Worm (Caenorhabditis elegans) whole organism, L1 larva: ENCODE data around the gene swsn-7.

ENCODE experiments used
- irx-1 ChIP-seq: sonication (generic microtip); optimal IDR thresholded peaks from 2 replicates; lab custom pipeline; 2016; ENCODE audit warnings: missing genetic modification characterization, missing compliant biosample characterization
- lsy-2 ChIP-seq, 2 experiments: fragments of 150-350 bp; optimal IDR thresholded peaks; 2 replicates each; lab custom pipeline; 2014; ENCODE audit warnings: missing biosample characterization in 2 of 2, missing genetic modification characterization in 2 of 2
- mdl-1 ChIP-seq, 2 experiments: fragments of 150-350 bp; optimal IDR thresholded peaks; 2 replicates each; lab custom pipeline; 2014 to 2017; ENCODE audit warnings: missing biosample characterization in 2 of 2, missing genetic modification characterization in 2 of 2, inconsistent platforms in 1 of 2
- nhr-237 ChIP-seq: fragments of 150-350 bp; optimal IDR thresholded peaks from 2 replicates; lab custom pipeline; 2014; ENCODE audit warnings: missing biosample characterization, missing genetic modification characterization
- nhr-90 ChIP-seq: sonication (generic microtip); optimal IDR thresholded peaks from 2 replicates; lab custom pipeline; 2016; ENCODE audit warnings: mild to moderate bottlenecking, missing genetic modification characterization, missing compliant biosample characterization; ENCODE audit not compliant: poor library complexity
- unc-86 ChIP-seq: sonication (generic microtip); optimal IDR thresholded peaks from 2 replicates; lab custom pipeline; 2016; ENCODE audit warnings: missing genetic modification characterization, missing compliant biosample characterization

DNA sequence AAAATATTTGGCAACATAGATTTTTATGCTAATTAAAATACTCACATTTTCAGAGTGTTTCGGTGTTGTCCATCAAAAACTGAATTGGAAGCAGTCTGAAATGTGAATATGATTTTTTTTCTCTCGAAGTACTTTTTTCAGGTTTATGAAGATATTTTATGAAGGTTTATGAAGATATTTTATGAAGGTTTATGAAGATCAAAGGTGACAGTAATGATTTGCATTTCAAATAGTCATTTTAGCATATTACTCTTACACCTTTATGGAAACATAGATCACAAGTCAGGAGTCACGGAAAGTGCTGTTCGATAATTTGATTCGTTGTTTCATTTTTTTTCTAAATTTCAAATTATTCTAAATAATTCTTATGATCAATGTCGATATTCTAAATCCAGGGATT lies 23.4 kb downstream of the swsn-7 start, which contains the start of gene pgp-11:
- TF ChIP-seq mdl-1 (tag; optimal IDR thresholded peaks at IDR 0.05; lab: Kevin White, UChicago) (no peak), unc-86 (tag; lab: Kevin White, UChicago) (no peak), nhr-90 (no peak), lsy-2 (tag; optimal IDR thresholded peaks at IDR 0.05; lab: Kevin White, UChicago) (no peak), nhr-237 (tag; lab: Kevin White, UChicago) (no peak), irx-1 (tag; lab: Kevin White, UChicago) (no peak)
